Worm (Caenorhabditis elegans) whole organism, early embryonic: ENCODE measurements around the gene vgln-1.

Experiments used
- B0310.2 ChIP-seq: sonication (generic microtip); optimal IDR thresholded peaks from 2 replicates; lab custom pipeline; 2016; ENCODE audit warnings: mild to moderate bottlenecking, missing genetic modification characterization, missing compliant biosample characterization
- F13C5.2 ChIP-seq: sonication (generic microtip); optimal IDR thresholded peaks from 2 replicates; lab custom pipeline; 2017; ENCODE audit warnings: mild to moderate bottlenecking, missing genetic modification characterization, inconsistent platforms, missing compliant biosample characterization
- ama-1 ChIP-seq: fragments of 150-350 bp; optimal IDR thresholded peaks from 2 replicates; lab custom pipeline; 2014
- ceh-13 ChIP-seq: fragments of 200-800 bp; sonication (Bioruptor generic); optimal IDR thresholded peaks from 2 replicates; lab custom pipeline; 2018; ENCODE audit warnings: mild to moderate bottlenecking, missing genetic modification characterization, missing compliant biosample characterization
- ets-7 ChIP-seq: sonication (generic microtip); optimal IDR thresholded peaks from 2 replicates; lab custom pipeline; 2016; ENCODE audit warnings: missing genotype, missing genetic modification characterization, missing compliant biosample characterization
- flt-1 ChIP-seq: fragments of 200-800 bp; sonication (Bioruptor generic); IDR thresholded peaks from 2 replicates; pipeline ENCODE4 v1.3.6; 2022; ENCODE audit warnings: missing genetic modification characterization, missing compliant biosample characterization
- hmbx-1 ChIP-seq: sonication (generic microtip); optimal IDR thresholded peaks from 2 replicates; lab custom pipeline; 2016; ENCODE audit warnings: mild to moderate bottlenecking, missing genetic modification characterization, missing compliant biosample characterization
- hmg-4 ChIP-seq: fragments of 200-800 bp; sonication (Bioruptor generic); optimal IDR thresholded peaks from 2 replicates; lab custom pipeline; 2018; ENCODE audit warnings: mild to moderate bottlenecking, missing genetic modification characterization, missing compliant biosample characterization
- scrt-1 ChIP-seq: fragments of 200-800 bp; sonication (Bioruptor generic); IDR thresholded peaks from 2 replicates; pipeline ENCODE4 v1.3.6; 2022; ENCODE audit warnings: missing genetic modification characterization, missing compliant biosample characterization
- tbx-11 ChIP-seq: fragments of 200-800 bp; sonication (Bioruptor generic); IDR thresholded peaks from 2 replicates; pipeline ENCODE4 v1.3.6; 2022; ENCODE audit warnings: missing genetic modification characterization, missing compliant biosample characterization
- tbx-37 ChIP-seq: fragments of 200-800 bp; sonication (Bioruptor generic); conservative IDR thresholded peaks from 2 replicates; pipeline ENCODE4 v1.3.6; 2022; ENCODE audit warnings: missing genetic modification reagents, missing genetic modification characterization, missing compliant biosample characterization

DNA sequence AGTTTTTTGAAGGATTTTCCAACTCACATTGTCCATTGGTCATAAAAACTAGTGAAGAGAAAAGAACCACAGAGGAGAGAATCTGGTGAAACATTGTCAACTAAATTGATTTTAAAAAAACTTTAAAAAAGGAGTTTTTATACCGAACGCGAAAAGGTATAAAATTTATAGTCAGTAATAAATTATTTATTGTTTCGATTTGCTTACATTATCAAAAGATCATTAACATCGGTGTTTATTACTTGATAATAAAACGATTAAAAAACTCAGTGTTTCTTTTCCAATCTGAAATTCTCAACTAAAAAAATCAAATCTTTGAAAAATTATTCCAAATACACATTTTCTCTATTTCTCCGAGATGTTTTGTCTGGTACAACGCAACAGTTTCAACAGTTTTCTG is 25.3 kb upstream of the vgln-1 start, which contains the start of gene F26C11.4:
- no peak for TF ChIP-seq hmbx-1 (tag; lab: Kevin White, UChicago)
- TF ChIP-seq flt-1 (GFP tag; lab: Robert Waterston, UW), result no peak
- no peak for TF ChIP-seq hmg-4 (GFP tag; lab: Kevin White, UChicago)
- no peak for TF ChIP-seq tbx-37 (GFP tag; lab: Robert Waterston, UW)
- TF ChIP-seq ama-1 (lab: Kevin White, UChicago), result no peak
- no peak for TF ChIP-seq F13C5.2
- TF ChIP-seq tbx-11 (GFP tag; lab: Robert Waterston, UW), result no peak
- no peak for TF ChIP-seq scrt-1 (GFP tag; lab: Robert Waterston, UW)
- no peak for TF ChIP-seq ets-7 (tag; lab: Kevin White, UChicago)
- no peak for TF ChIP-seq ceh-13 (GFP tag; lab: Kevin White, UChicago)
- no peak for TF ChIP-seq B0310.2 (tag; lab: Kevin White, UChicago)
